Worm (Caenorhabditis elegans): Measurements from ENCODE around the gene cyp-25A1.

The cyp-25A1 gene

DNA sequence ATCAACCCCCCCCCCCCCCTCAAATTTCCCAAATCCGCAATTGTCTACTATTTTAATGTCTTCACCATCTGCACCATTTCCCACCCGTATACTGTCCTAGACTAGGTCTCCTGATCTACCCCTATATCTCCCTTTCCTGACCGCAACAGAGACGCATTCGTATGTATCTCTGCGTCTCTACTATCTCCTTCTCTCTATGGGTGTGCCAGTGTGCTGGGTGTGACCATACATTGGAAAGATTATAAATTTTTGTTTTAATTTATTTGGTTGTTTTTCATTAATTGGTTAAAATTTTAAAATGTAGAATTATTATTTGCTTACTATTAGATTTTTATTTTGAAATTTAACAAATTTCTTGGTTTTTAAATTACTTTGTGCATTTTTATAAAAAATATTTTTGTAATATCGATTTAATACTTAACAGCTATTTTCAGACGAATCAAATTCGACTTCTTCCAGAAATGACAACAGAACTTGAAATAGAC is 10.4 kb upstream of the cyp-25A1 start, which contains the start of gene amx-1:
TSS of gene amx-1 (plus strand) at position 435 of the 485 bp plus-strand sequence.
- TF ChIP-seq tbx-8 (GFP tag; optimal IDR thresholded peaks at IDR 0.05) (no peak), mls-2 (tag; optimal IDR thresholded peaks at IDR 0.05) (no peak), ces-1 (GFP tag; optimal IDR thresholded peaks at IDR 0.05) (peak; percentile 14), elt-1 (tag; optimal IDR thresholded peaks at IDR 0.05; ENCODE audit: borderline replicate concordance, insufficient read depth) (peak; percentile 26), nhr-28 (tag; optimal IDR thresholded peaks at IDR 0.05) (no peak), hlh-1 (tag; optimal IDR thresholded peaks at IDR 0.05) (peak; percentile 2), blmp-1 (tag; optimal IDR thresholded peaks at IDR 0.05) (no peak), drap-1 (GFP tag; optimal IDR thresholded peaks at IDR 0.05) (no peak), elt-3 (tag; optimal IDR thresholded peaks at IDR 0.05) (no peak), nhr-2 (tag; optimal IDR thresholded peaks at IDR 0.05) (peak; percentile 56), snpc-4 (tag; optimal IDR thresholded peaks at IDR 0.05) (no peak), mab-5 (tag; optimal IDR thresholded peaks at IDR 0.05) (no peak), sem-2 (GFP tag; optimal IDR thresholded peaks at IDR 0.05) (no peak), pha-4 (tag; optimal IDR thresholded peaks at IDR 0.05) (no peak), unc-62 (GFP tag; optimal IDR thresholded peaks at IDR 0.05) (no peak), cnd-1 (tag; optimal IDR thresholded peaks at IDR 0.05) (peak; percentile 10)

DNA sequence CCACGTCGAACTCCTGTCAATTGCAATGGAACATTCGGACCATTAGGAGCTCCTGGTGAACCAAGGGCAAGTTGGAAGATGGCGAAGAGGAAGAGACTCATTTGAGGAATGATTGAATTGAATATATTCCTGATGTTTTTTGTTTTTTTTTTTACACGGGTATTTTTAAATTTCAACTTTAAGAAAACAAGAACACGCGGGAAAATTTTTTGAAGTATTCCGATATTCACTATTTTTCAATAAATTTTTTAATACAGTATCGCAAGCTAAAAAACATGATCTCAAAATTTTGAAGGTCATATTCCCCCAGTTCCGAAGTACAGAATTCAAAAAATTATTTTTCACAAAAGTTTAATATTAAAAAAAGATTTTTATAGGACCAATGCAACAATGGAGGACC is 3.3 kb upstream of the cyp-25A1 start, which contains the start of gene cnnm-5:
TSS of gene cnnm-5 (minus strand) at position 101 of the 400 bp plus-strand sequence.
- TF ChIP-seq mls-2 (tag; optimal IDR thresholded peaks at IDR 0.05): no peak
- TF ChIP-seq bed-3 (GFP tag; optimal IDR thresholded peaks at IDR 0.05): no peak
- TF ChIP-seq M03D4.4 (tag; optimal IDR thresholded peaks at IDR 0.05): no peak
- TF ChIP-seq drap-1 (GFP tag; optimal IDR thresholded peaks at IDR 0.05): no peak
- TF ChIP-seq mab-5 (tag; optimal IDR thresholded peaks at IDR 0.05): no peak
- TF ChIP-seq mep-1 (tag; optimal IDR thresholded peaks at IDR 0.05): no peak
- TF ChIP-seq nhr-12 (tag; optimal IDR thresholded peaks at IDR 0.05): no peak
- TF ChIP-seq tbx-8 (GFP tag; optimal IDR thresholded peaks at IDR 0.05): no peak
- TF ChIP-seq lsy-2 (tag; optimal IDR thresholded peaks at IDR 0.05): no peak

DNA sequence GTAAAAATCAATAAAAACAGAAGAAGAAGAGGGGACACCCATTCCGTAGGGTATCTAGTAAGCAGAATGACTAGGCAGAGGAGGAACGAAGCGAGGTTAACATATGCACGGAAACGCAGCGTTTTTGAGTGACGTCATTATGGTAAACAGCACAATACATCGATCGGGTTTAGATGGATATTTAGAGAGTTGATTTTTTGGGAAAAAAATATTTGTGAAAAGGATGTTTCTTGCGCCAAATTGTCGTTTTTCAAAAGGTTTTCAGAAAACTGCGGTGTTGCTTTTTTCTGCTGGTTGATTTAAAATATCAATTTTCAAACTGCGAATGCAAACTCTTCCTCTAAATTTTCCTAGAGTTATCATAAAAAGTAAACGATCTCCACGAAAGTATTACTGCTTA is 1.0 kb upstream of the cyp-25A1 start, which contains the start of gene C36A4.10:
TSS of gene C36A4.10 (minus strand) at position 101 of the 400 bp plus-strand sequence.
- TF ChIP-seq nhr-28 (tag; optimal IDR thresholded peaks at IDR 0.05) (no peak), mab-5 (tag; optimal IDR thresholded peaks at IDR 0.05) (no peak), snpc-4 (tag; optimal IDR thresholded peaks at IDR 0.05) (no peak), lin-32 (GFP tag; optimal IDR thresholded peaks at IDR 0.05) (no peak), zip-8 (tag; optimal IDR thresholded peaks at IDR 0.05) (peak; percentile 29), cnd-1 (tag; optimal IDR thresholded peaks at IDR 0.05) (peak; percentile 1), ces-1 (GFP tag; optimal IDR thresholded peaks at IDR 0.05) (no peak), lin-13 (tag; optimal IDR thresholded peaks at IDR 0.05) (no peak)

DNA sequence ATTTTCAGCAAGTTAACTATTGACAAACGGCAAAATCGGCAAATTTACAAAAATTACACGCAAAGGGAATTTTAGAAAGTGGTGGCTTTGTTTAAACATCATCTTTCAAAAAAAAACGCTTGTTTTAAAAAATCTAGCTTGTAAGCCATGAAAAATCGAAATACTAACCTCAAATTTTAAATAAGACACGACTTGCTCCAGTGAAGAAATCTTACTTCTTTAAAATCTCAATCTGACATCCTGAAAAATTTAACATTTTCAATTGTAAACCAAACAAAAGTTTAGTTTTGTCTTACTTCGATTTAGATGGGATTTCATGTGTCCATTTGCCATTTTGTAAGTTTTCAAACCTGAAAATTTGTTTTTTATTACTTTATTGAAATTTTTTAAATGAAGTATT is 593 bp upstream of the cyp-25A1 start:
- no peak for TF ChIP-seq elt-3 (tag; optimal IDR thresholded peaks at IDR 0.05)
- TF ChIP-seq blmp-1 (tag; optimal IDR thresholded peaks at IDR 0.05): no peak
- TF ChIP-seq sptf-1 (tag; optimal IDR thresholded peaks at IDR 0.05): no peak
- TF ChIP-seq M03D4.4 (tag; optimal IDR thresholded peaks at IDR 0.05): no peak
- TF ChIP-seq unc-39 (tag; optimal IDR thresholded peaks at IDR 0.05): no peak
- no peak for TF ChIP-seq nhr-12 (tag; optimal IDR thresholded peaks at IDR 0.05)
- TF ChIP-seq ces-1 (GFP tag; optimal IDR thresholded peaks at IDR 0.05): no peak

DNA sequence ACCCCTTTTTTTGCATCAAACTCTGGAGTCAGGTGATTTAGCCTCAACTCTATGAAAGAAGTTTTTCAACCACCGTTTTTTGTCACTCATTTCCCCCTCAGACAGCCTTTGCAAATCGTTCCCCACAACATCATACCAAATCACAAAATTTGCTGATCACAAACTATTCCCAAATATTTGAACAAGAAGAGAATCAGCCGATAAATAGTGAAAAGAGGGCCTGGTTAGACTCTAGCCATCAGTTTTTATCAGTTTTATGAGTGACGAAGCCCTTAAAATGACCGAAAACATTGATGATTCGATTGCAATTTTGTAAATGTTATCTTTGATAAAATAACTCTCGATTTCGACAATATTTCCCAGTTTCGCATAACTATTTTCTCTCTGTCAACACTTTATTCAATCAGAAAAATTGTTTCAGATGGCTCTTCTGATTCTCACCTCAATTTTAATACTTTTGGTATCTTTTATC is 2.4 kb downstream of the cyp-25A1 start, which contains the start of gene cyp-25A2:
TSS of gene cyp-25A2 (plus strand) at position 422 of the 472 bp plus-strand sequence.
- no peak for TF ChIP-seq sptf-1 (tag; optimal IDR thresholded peaks at IDR 0.05)

- TF ChIP-seq hlh-1 (tag; optimal IDR thresholded peaks at IDR 0.05) (no peak), zip-8 (tag; optimal IDR thresholded peaks at IDR 0.05) (no peak), unc-120 (tag; optimal IDR thresholded peaks at IDR 0.05; ENCODE audit: poor library complexity, severe bottlenecking) (no peak), nhr-76 (tag; optimal IDR thresholded peaks at IDR 0.05) (no peak), sptf-1 (tag; optimal IDR thresholded peaks at IDR 0.05) (no peak), mab-5 (tag; optimal IDR thresholded peaks at IDR 0.05) (no peak), elt-3 (tag; optimal IDR thresholded peaks at IDR 0.05) (no peak), pha-4 (tag; optimal IDR thresholded peaks at IDR 0.05) (no peak), nhr-237 (tag; optimal IDR thresholded peaks at IDR 0.05) (no peak), lsy-2 (tag; optimal IDR thresholded peaks at IDR 0.05) (no peak), unc-39 (tag; optimal IDR thresholded peaks at IDR 0.05) (no peak), bed-3 (GFP tag; optimal IDR thresholded peaks at IDR 0.05) (no peak), lin-13 (tag; optimal IDR thresholded peaks at IDR 0.05) (no peak), drap-1 (GFP tag; optimal IDR thresholded peaks at IDR 0.05) (no peak), tbx-8 (GFP tag; optimal IDR thresholded peaks at IDR 0.05) (no peak), flh-1 (GFP tag; optimal IDR thresholded peaks at IDR 0.05) (no peak), ceh-39 (tag; optimal IDR thresholded peaks at IDR 0.05) (no peak), M03D4.4 (tag; optimal IDR thresholded peaks at IDR 0.05) (no peak)
Observed at ce11 chrIII:3839635-3840034, 7.2 kb downstream of the cyp-25A1 start, which contains the start of gene cyp-25A3. TSS of gene cyp-25A3 (minus strand) at chrIII:3839735.
